Worm (Caenorhabditis elegans) whole organism, young adult: ENCODE measurements around the gene irld-6.
A peak's percentile ranks its signal among the peaks of the same experiment; 100 is the strongest.

ENCODE experiments used
- bed-2 ChIP-seq: fragments of 200-800 bp; sonication (Bioruptor generic); IDR thresholded peaks from 2 replicates; pipeline ENCODE4 v1.3.6; 2022; ENCODE audit warnings: missing genetic modification reagents, missing genetic modification characterization, missing compliant biosample characterization
- cebp-1 ChIP-seq, 2 experiments: fragments of 200-800 bp in 1 of 2; sonication (Bioruptor generic) in 1 of 2; sonication (generic microtip) in 1 of 2; IDR thresholded peaks in 1 of 2; optimal IDR thresholded peaks in 1 of 2; 2 replicates each; pipeline versions ENCODE4 v1.3.6 to Lab custom; 2017 to 2022; ENCODE audit warnings: missing compliant biosample characterization in 2 of 2, missing genetic modification characterization in 2 of 2, mild to moderate bottlenecking in 1 of 2, missing genetic modification reagents in 1 of 2, moderate library complexity in 1 of 2
- ets-4 ChIP-seq: fragments of 200-800 bp; sonication (Bioruptor generic); optimal IDR thresholded peaks from 2 replicates; lab custom pipeline; 2018; ENCODE audit warnings: mild to moderate bottlenecking, missing genetic modification characterization, missing compliant biosample characterization
- hlh-26 ChIP-seq: fragments of 200-800 bp; sonication (Bioruptor generic); conservative IDR thresholded peaks from 2 replicates; pipeline ENCODE4 v1.3.6; 2022; ENCODE audit warnings: missing genetic modification reagents, missing genetic modification characterization, missing compliant biosample characterization

irld-6 gene

ce11 chrV:10708346-10708745, 48.3 kb downstream of the irld-6 start:
- TF ChIP-seq bed-2 (GFP tag; lab: Robert Waterston, UW) = no peak
- TF ChIP-seq hlh-26 (GFP tag; lab: Robert Waterston, UW) = no peak
- TF ChIP-seq ets-4 (GFP tag; lab: Kevin White, UChicago) = no peak
- TF ChIP-seq cebp-1 (GFP tag; IDR thresholded peaks at IDR 0.05; lab: Robert Waterston, UW) = no peak
- TF ChIP-seq cebp-1 (tag; optimal IDR thresholded peaks at IDR 0.05; lab: Kevin White, UChicago) = peak; percentile 28
